Fruit fly (Drosophila melanogaster) whole organism, prepupa: ENCODE measurements around the gene dac.

ENCODE experiments used
- Blimp-1 ChIP-seq: fragments of 200-800 bp; sonication (Bioruptor generic); optimal IDR thresholded peaks from 3 replicates; lab custom pipeline; 2017; ENCODE audit warnings: missing biosample characterization, missing genetic modification characterization, mild to moderate bottlenecking, moderate library complexity, missing genetic modification reagents
- CG10631 ChIP-seq: fragments of 200-800 bp; sonication (Bioruptor generic); optimal IDR thresholded peaks from 2 replicates; lab custom pipeline; 2016; ENCODE audit warnings: missing biosample characterization, missing genetic modification characterization
- CG10669 ChIP-seq: fragments of 200-800 bp; sonication (Bioruptor generic); optimal IDR thresholded peaks from 3 replicates; lab custom pipeline; 2018; ENCODE audit warnings: missing biosample characterization, mild to moderate bottlenecking, missing genetic modification characterization, moderate library complexity
- CG11294 ChIP-seq: fragments of 200-800 bp; sonication (Bioruptor generic); IDR thresholded peaks from 2 replicates; pipeline ENCODE4 v1.3.6; 2022; ENCODE audit warnings: missing biosample characterization, missing genetic modification characterization
- CG11762 ChIP-seq: fragments of 200-800 bp; sonication (Bioruptor generic); optimal IDR thresholded peaks from 3 replicates; lab custom pipeline; 2016; ENCODE audit warnings: missing biosample characterization, missing genetic modification characterization; ENCODE audit not compliant: insufficient read depth
- CG11902 ChIP-seq: fragments of 200-800 bp; sonication (Bioruptor generic); optimal IDR thresholded peaks from 3 replicates; lab custom pipeline; 2016; ENCODE audit warnings: missing biosample characterization, missing genetic modification characterization
- CG15336 ChIP-seq: fragments of 200-800 bp; sonication (Bioruptor generic); IDR thresholded peaks from 2 replicates; pipeline ENCODE4 v1.3.6; 2022; ENCODE audit warnings: missing biosample characterization, missing genetic modification characterization
- CG1621 ChIP-seq: fragments of 200-800 bp; sonication (Bioruptor generic); optimal IDR thresholded peaks from 3 replicates; lab custom pipeline; 2018; ENCODE audit warnings: missing biosample characterization, mild to moderate bottlenecking, missing genetic modification characterization
- CG16779 ChIP-seq: fragments of 200-800 bp; sonication (Bioruptor generic); optimal IDR thresholded peaks from 3 replicates; lab custom pipeline; 2017; ENCODE audit warnings: missing biosample characterization, mild to moderate bottlenecking, missing genetic modification characterization
- CG31627 ChIP-seq: fragments of 200-800 bp; sonication (Bioruptor generic); optimal IDR thresholded peaks from 3 replicates; lab custom pipeline; 2016; ENCODE audit warnings: missing biosample characterization, missing genetic modification characterization
- CG32006 ChIP-seq: fragments of 200-800 bp; sonication (Bioruptor generic); optimal IDR thresholded peaks from 3 replicates; lab custom pipeline; 2017; ENCODE audit warnings: missing biosample characterization, mild to moderate bottlenecking, missing genetic modification characterization
- CG34406 ChIP-seq: fragments of 200-800 bp; sonication (Bioruptor generic); optimal IDR thresholded peaks from 3 replicates; lab custom pipeline; 2016; ENCODE audit warnings: missing biosample characterization, missing genetic modification characterization
- CG4318 ChIP-seq: fragments of 200-800 bp; sonication (Bioruptor generic); optimal IDR thresholded peaks from 3 replicates; lab custom pipeline; 2017; ENCODE audit warnings: missing biosample characterization, mild to moderate bottlenecking, missing genetic modification characterization
- CG6276 ChIP-seq: fragments of 200-800 bp; sonication (Bioruptor generic); optimal IDR thresholded peaks from 2 replicates; lab custom pipeline; 2017; ENCODE audit warnings: missing biosample characterization, mild to moderate bottlenecking, missing genetic modification characterization
- CG6792 ChIP-seq: fragments of 200-800 bp; sonication (Bioruptor generic); optimal IDR thresholded peaks from 3 replicates; lab custom pipeline; 2016; ENCODE audit warnings: missing biosample characterization, missing genetic modification characterization
- CG6808 ChIP-seq: fragments of 200-800 bp; sonication (Bioruptor generic); optimal IDR thresholded peaks from 3 replicates; lab custom pipeline; 2017; ENCODE audit warnings: missing biosample characterization, missing genetic modification characterization, mild to moderate bottlenecking, moderate library complexity, missing genetic modification reagents
- CG7368 ChIP-seq: fragments of 200-800 bp; sonication (Bioruptor generic); optimal IDR thresholded peaks from 3 replicates; lab custom pipeline; 2016; ENCODE audit warnings: missing biosample characterization, missing genetic modification characterization
- CG8119 ChIP-seq: fragments of 200-800 bp; sonication (Bioruptor generic); IDR thresholded peaks from 3 replicates; pipeline ENCODE4 v1.3.6; 2022; ENCODE audit warnings: missing biosample characterization, missing genetic modification characterization
- CG8319 ChIP-seq: fragments of 200-800 bp; sonication (Bioruptor generic); optimal IDR thresholded peaks from 3 replicates; lab custom pipeline; 2016; ENCODE audit warnings: missing biosample characterization, missing genetic modification characterization
- CG8632 ChIP-seq: fragments of 200-800 bp; sonication (Bioruptor generic); optimal IDR thresholded peaks from 3 replicates; lab custom pipeline; 2016; ENCODE audit warnings: missing biosample characterization, missing genetic modification characterization
- CG9139 ChIP-seq: fragments of 200-800 bp; sonication (Bioruptor generic); optimal IDR thresholded peaks from 3 replicates; lab custom pipeline; 2017; ENCODE audit warnings: missing biosample characterization, mild to moderate bottlenecking, missing genetic modification characterization
- Eip78C ChIP-seq: fragments of 200-800 bp; sonication (Bioruptor generic); peaks from one replicate; lab custom pipeline; 2016; ENCODE audit warnings: missing biosample characterization, missing genetic modification characterization
- Eip93F ChIP-seq: fragments of 200-800 bp; sonication (Bioruptor generic); optimal IDR thresholded peaks from 2 replicates; lab custom pipeline; 2016; ENCODE audit warnings: missing biosample characterization, mild to moderate bottlenecking, missing genetic modification characterization
- Ets21C ChIP-seq: fragments of 200-800 bp; sonication (Bioruptor generic); optimal IDR thresholded peaks from 3 replicates; lab custom pipeline; 2016; ENCODE audit warnings: missing biosample characterization, missing genetic modification characterization
- Ets96B ChIP-seq: fragments of 200-800 bp; optimal IDR thresholded peaks from 2 replicates; lab custom pipeline; 2019; ENCODE audit warnings: missing biosample characterization, mild to moderate bottlenecking, missing genetic modification characterization, moderate library complexity
- Gug ChIP-seq: fragments of 200-800 bp; sonication (Bioruptor generic); IDR thresholded peaks from 2 replicates; pipeline ENCODE4 v1.3.6; 2022; ENCODE audit warnings: missing biosample characterization, missing genetic modification characterization
- Hr38 ChIP-seq: sonication (Bioruptor generic); optimal IDR thresholded peaks from 2 replicates; lab custom pipeline; 2016; ENCODE audit warnings: missing biosample characterization, missing genetic modification characterization
- Hr4 ChIP-seq: fragments of 200-800 bp; sonication (Bioruptor generic); optimal IDR thresholded peaks from 3 replicates; lab custom pipeline; 2016; ENCODE audit warnings: missing biosample characterization, missing genetic modification characterization
- Lpt ChIP-seq: fragments of 200-800 bp; sonication (Bioruptor generic); optimal IDR thresholded peaks from 3 replicates; lab custom pipeline; 2016; ENCODE audit warnings: missing biosample characterization, missing genetic modification characterization
- Met ChIP-seq: fragments of 200-800 bp; sonication (Bioruptor generic); optimal IDR thresholded peaks from 3 replicates; lab custom pipeline; 2016; ENCODE audit warnings: missing biosample characterization, missing genetic modification characterization
- OdsH ChIP-seq: fragments of 200-800 bp; sonication (Bioruptor generic); optimal IDR thresholded peaks from 3 replicates; lab custom pipeline; 2016; ENCODE audit warnings: missing biosample characterization, missing genetic modification characterization
- Sox102F ChIP-seq: fragments of 200-800 bp; sonication (Bioruptor generic); optimal IDR thresholded peaks from 2 replicates; lab custom pipeline; 2016; ENCODE audit warnings: missing biosample characterization, mild to moderate bottlenecking, missing genetic modification characterization
- Sox14 ChIP-seq: fragments of 200-800 bp; sonication (Bioruptor generic); optimal IDR thresholded peaks from 3 replicates; lab custom pipeline; 2016; ENCODE audit warnings: missing biosample characterization, missing genetic modification characterization
- Sox15 ChIP-seq: fragments of 200-800 bp; sonication (Bioruptor generic); optimal IDR thresholded peaks from 3 replicates; lab custom pipeline; 2016; ENCODE audit warnings: missing biosample characterization, missing genetic modification characterization
- achi ChIP-seq: fragments of 200-800 bp; sonication (Bioruptor generic); optimal IDR thresholded peaks from 3 replicates; lab custom pipeline; 2016; ENCODE audit warnings: missing biosample characterization, missing genetic modification characterization
- acj6 ChIP-seq: fragments of 200-800 bp; sonication (Bioruptor generic); optimal IDR thresholded peaks from 3 replicates; lab custom pipeline; 2016; ENCODE audit warnings: missing biosample characterization, missing genetic modification characterization
- cyc ChIP-seq: fragments of 200-800 bp; sonication (Bioruptor generic); optimal IDR thresholded peaks from 3 replicates; lab custom pipeline; 2016; ENCODE audit warnings: missing biosample characterization, missing genetic modification characterization
- dac ChIP-seq: fragments of 200-800 bp; sonication (Bioruptor generic); optimal IDR thresholded peaks from 2 replicates; lab custom pipeline; 2017; ENCODE audit warnings: missing biosample characterization, mild to moderate bottlenecking, missing genetic modification characterization
- dsx ChIP-seq: fragments of 200-800 bp; optimal IDR thresholded peaks from 3 replicates; lab custom pipeline; 2019; ENCODE audit warnings: missing biosample characterization, mild to moderate bottlenecking, missing genetic modification characterization, moderate library complexity; ENCODE audit not compliant: poor library complexity, severe bottlenecking
- eg ChIP-seq: fragments of 200-800 bp; sonication (Bioruptor generic); IDR thresholded peaks from 3 replicates; pipeline ENCODE4 v1.3.6; 2022; ENCODE audit warnings: missing biosample characterization, missing genetic modification characterization
- esn ChIP-seq: fragments of 200-800 bp; sonication (Bioruptor generic); optimal IDR thresholded peaks from 2 replicates; lab custom pipeline; 2016; ENCODE audit warnings: missing biosample characterization, mild to moderate bottlenecking, missing genetic modification characterization, moderate library complexity
- fd59A ChIP-seq: fragments of 200-800 bp; sonication (Bioruptor generic); optimal IDR thresholded peaks from 2 replicates; lab custom pipeline; 2017; ENCODE audit warnings: missing biosample characterization, mild to moderate bottlenecking, missing genetic modification characterization, missing genetic modification reagents
- fkh ChIP-seq: fragments of 200-800 bp; sonication (Bioruptor generic); optimal IDR thresholded peaks from 3 replicates; lab custom pipeline; 2017; ENCODE audit warnings: missing biosample characterization, mild to moderate bottlenecking, missing genetic modification characterization, moderate library complexity
- lz ChIP-seq: fragments of 200-800 bp; sonication (Bioruptor generic); optimal IDR thresholded peaks from 3 replicates; lab custom pipeline; 2016; ENCODE audit warnings: missing biosample characterization, missing genetic modification characterization
- net ChIP-seq: fragments of 200-800 bp; sonication (Bioruptor generic); optimal IDR thresholded peaks from 3 replicates; lab custom pipeline; 2016; ENCODE audit warnings: missing biosample characterization, missing genetic modification characterization
- pdm3 ChIP-seq: fragments of 200-800 bp; sonication (Bioruptor generic); optimal IDR thresholded peaks from 3 replicates; lab custom pipeline; 2016; ENCODE audit warnings: missing biosample characterization, missing genetic modification characterization
- salr ChIP-seq, 2 experiments: fragments of 200-800 bp; sonication (Bioruptor generic); optimal IDR thresholded peaks; 3 replicates each; lab custom pipeline; 2016 to 2018; ENCODE audit warnings: missing biosample characterization in 2 of 2, missing genetic modification characterization in 2 of 2, mild to moderate bottlenecking in 1 of 2
- ss ChIP-seq, 2 experiments: fragments of 200-800 bp; sonication (Bioruptor generic); optimal IDR thresholded peaks; 2 replicates in 1 of 2; 3 replicates in 1 of 2; lab custom pipeline; 2017 to 2018; ENCODE audit warnings: mild to moderate bottlenecking in 2 of 2, missing biosample characterization in 2 of 2, missing genetic modification characterization in 2 of 2, moderate library complexity in 1 of 2
- svp ChIP-seq: fragments of 200-800 bp; sonication (Bioruptor generic); peaks from one replicate; lab custom pipeline; 2016; ENCODE audit warnings: missing biosample characterization, missing genetic modification characterization
- topi ChIP-seq: fragments of 200-800 bp; sonication (Bioruptor generic); optimal IDR thresholded peaks from 3 replicates; lab custom pipeline; 2016; ENCODE audit warnings: missing biosample characterization, missing genetic modification characterization
- vri ChIP-seq: fragments of 200-800 bp; sonication (Bioruptor generic); optimal IDR thresholded peaks from 3 replicates; lab custom pipeline; 2016; ENCODE audit warnings: missing biosample characterization, mild to moderate bottlenecking, missing genetic modification characterization

Gene dac

DNA sequence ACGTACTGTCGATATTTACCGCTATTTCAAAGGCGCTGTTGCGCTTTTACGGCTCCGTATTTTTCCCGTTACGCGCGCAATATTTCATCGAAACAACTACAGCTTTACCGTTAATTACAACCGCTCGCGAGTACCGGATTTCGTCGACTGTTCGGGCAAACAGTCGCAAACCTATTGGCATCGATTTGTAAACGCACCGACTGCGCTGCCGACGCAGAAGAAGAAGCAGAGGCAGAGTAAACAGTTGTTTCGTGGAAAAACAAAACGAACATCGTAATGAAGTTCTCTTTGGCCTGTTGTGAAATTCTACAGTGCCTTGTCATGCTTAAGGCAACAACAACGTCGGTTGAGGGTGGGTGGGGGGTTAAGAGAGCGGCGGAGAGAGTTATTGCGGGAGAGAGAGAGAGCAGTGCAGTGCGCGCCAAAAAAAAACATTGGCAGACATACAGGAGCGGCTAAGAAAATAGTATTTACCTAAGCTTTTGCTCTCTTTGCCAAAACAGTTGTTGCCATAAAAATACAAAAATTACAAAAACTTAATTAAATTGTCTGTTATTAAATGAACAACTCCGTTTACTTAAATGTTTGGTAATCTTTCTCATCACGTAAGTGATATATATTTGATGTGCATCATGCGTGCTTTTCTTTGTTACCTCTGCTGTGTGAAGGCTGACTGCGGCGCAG lies 47.0 kb upstream of the dac start, which contains the start of gene CG5953:
CG5953 (minus strand) TSS at position 176 of the 684 bp plus-strand sequence.
- TF ChIP-seq CG32006 (GFP tag; lab: Kevin White, UChicago) (peak; percentile 99), CG11294 (GFP tag; lab: Robert Waterston, UW) (peak; percentile 96), dac (GFP tag; lab: Kevin White, UChicago) (peak; percentile 95), dsx (GFP tag; lab: Kevin White, UChicago) (peak; percentile 96), acj6 (GFP tag; lab: Kevin White, UChicago) (peak; percentile 97), lz (peak; percentile 98), CG6276 (peak; percentile 98), CG15336 (GFP tag; lab: Robert Waterston, UW) (peak; percentile 99), CG10669 (GFP tag; lab: Kevin White, UChicago) (peak; percentile 98), CG8632 (GFP tag; lab: Kevin White, UChicago) (peak; percentile 97), achi (GFP tag; lab: Kevin White, UChicago) (peak; percentile 97), CG11902 (GFP tag; lab: Kevin White, UChicago) (peak; percentile 90), esn (GFP tag; lab: Kevin White, UChicago) (peak; percentile 98), fd59A (GFP tag; lab: Kevin White, UChicago) (peak; percentile 98), CG7368 (GFP tag; lab: Kevin White, UChicago) (peak; percentile 94), CG1621 (tag; lab: Kevin White, UChicago) (peak; percentile 96), Ets21C (GFP tag; lab: Kevin White, UChicago) (peak; percentile 96), cyc (peak; percentile 97), CG8119 (GFP tag; lab: Robert Waterston, UW) (peak; percentile 99), Sox14 (GFP tag; lab: Kevin White, UChicago) (peak; percentile 99), CG4318 (peak; percentile 97), CG11762 (GFP tag; lab: Kevin White, UChicago) (peak; percentile 97), Eip78C (GFP tag; lab: Kevin White, UChicago) (peak; percentile 99), CG9139 (peak; percentile 94), Met (GFP tag; lab: Kevin White, UChicago) (peak; percentile 98), CG31627 (GFP tag; lab: Kevin White, UChicago) (peak; percentile 98), Ets96B (tag; lab: Kevin White, UChicago) (peak; percentile 98), Hr38 (GFP tag; lab: Kevin White, UChicago) (no peak), topi (GFP tag; lab: Kevin White, UChicago) (peak; percentile 98), net (GFP tag; lab: Kevin White, UChicago) (peak; percentile 98), Hr4 (GFP tag; lab: Kevin White, UChicago) (peak; percentile 98), Eip93F (GFP tag; lab: Kevin White, UChicago) (peak; percentile 94), CG16779 (peak; percentile 98), Gug (peak; percentile 97), ss (GFP tag; optimal IDR thresholded peaks at IDR 0.05; lab: Kevin White, UChicago) (peak; percentile 98), Blimp-1 (GFP tag; lab: Kevin White, UChicago) (peak; percentile 93), CG34406 (GFP tag; lab: Kevin White, UChicago) (peak; percentile 98), pdm3 (GFP tag; lab: Kevin White, UChicago) (peak; percentile 97), Lpt (GFP tag; lab: Kevin White, UChicago) (peak; percentile 98), OdsH (GFP tag; lab: Kevin White, UChicago) (peak; percentile 97), CG8319 (GFP tag; lab: Kevin White, UChicago) (peak; percentile 95), vri (GFP tag; lab: Kevin White, UChicago) (peak; percentile 87), salr (GFP tag; optimal IDR thresholded peaks at IDR 0.05; lab: Kevin White, UChicago) (peak; percentile 93 to 97), CG10631 (GFP tag; lab: Kevin White, UChicago) (peak; percentile 97), Sox15 (GFP tag; lab: Kevin White, UChicago) (peak; percentile 96), fkh (GFP tag; lab: Kevin White, UChicago) (peak; percentile 87), Sox102F (peak; percentile 97), svp (GFP tag; lab: Kevin White, UChicago) (peak; percentile 99), eg (GFP tag; lab: Robert Waterston, UW) (peak; percentile 98), CG6792 (GFP tag; lab: Kevin White, UChicago) (peak; percentile 97), CG6808 (peak; percentile 97)
